Worm (Caenorhabditis elegans): Measurements from ENCODE around the gene T04C9.2.

ce11 chrIII:5965368-5965767 is 26.3 kb upstream of the T04C9.2 start:
- TF ChIP-seq T22C8.4 (GFP tag; IDR thresholded peaks at IDR 0.05) (no peak), ztf-23 (GFP tag; IDR thresholded peaks at IDR 0.05) (no peak), klf-2 (GFP tag; conservative IDR thresholded peaks at IDR 0.05) (no peak), flt-1 (GFP tag; IDR thresholded peaks at IDR 0.05) (no peak), ztf-29 (GFP tag; IDR thresholded peaks at IDR 0.05) (no peak), med-1 (GFP tag; optimal IDR thresholded peaks at IDR 0.05; ENCODE audit: insufficient read depth) (no peak), cog-1 (tag; optimal IDR thresholded peaks at IDR 0.05) (no peak), ref-1 (GFP tag; conservative IDR thresholded peaks at IDR 0.05) (no peak), tab-1 (GFP tag; IDR thresholded peaks at IDR 0.05) (no peak)
